Worm (Caenorhabditis elegans): Measurements from ENCODE around the gene fust-1.

DNA sequence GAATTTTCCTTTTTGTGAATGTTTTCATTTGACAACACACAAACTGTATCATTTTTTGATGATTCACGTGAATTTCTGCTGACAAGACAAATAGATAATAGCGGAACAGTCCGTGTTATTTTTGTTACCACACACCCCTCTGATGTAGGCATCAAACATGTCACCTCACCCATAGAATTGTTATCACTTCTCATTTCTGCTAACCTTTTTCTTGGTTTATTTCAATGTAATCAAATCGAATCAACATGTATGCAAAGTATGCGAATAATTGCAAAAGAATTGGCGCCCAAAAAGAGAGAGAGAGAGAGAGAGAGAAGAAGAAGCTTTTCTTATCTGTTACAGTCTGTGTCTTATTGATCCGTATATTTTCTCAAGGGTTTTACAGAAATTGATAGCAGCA lies 5.0 kb downstream of the fust-1 start:
- no peak for TF ChIP-seq ama-1 (optimal IDR thresholded peaks at IDR 0.05)
- TF ChIP-seq scrt-1 (GFP tag; IDR thresholded peaks at IDR 0.05), result no peak
- no peak for TF ChIP-seq ceh-13 (GFP tag; optimal IDR thresholded peaks at IDR 0.05)
- no peak for TF ChIP-seq hmbx-1 (tag; optimal IDR thresholded peaks at IDR 0.05)
- no peak for TF ChIP-seq tbx-37 (GFP tag; conservative IDR thresholded peaks at IDR 0.05)
- TF ChIP-seq hmg-4 (GFP tag; optimal IDR thresholded peaks at IDR 0.05), result no peak
- no peak for TF ChIP-seq aly-1 (tag; optimal IDR thresholded peaks at IDR 0.05)
- no peak for TF ChIP-seq sea-1 (GFP tag; conservative IDR thresholded peaks at IDR 0.05)
- no peak for TF ChIP-seq flt-1 (GFP tag; IDR thresholded peaks at IDR 0.05)
- TF ChIP-seq tbx-11 (GFP tag; IDR thresholded peaks at IDR 0.05), result no peak
- no peak for TF ChIP-seq hnd-1 (tag; optimal IDR thresholded peaks at IDR 0.05)
- no peak for TF ChIP-seq F13C5.2 (tag; optimal IDR thresholded peaks at IDR 0.05)

All from whole organism, early embryonic.